Fruit fly (Drosophila melanogaster) whole organism, embryonic: Measurements from ENCODE around the gene CG15803.

ENCODE experiments used
- CG11723 ChIP-seq: fragments of 200-800 bp; sonication (Bioruptor generic); optimal IDR thresholded peaks from 2 replicates; lab custom pipeline; 2017; ENCODE audit warnings: missing biosample characterization, mild to moderate bottlenecking, missing genetic modification characterization
- CG4730 ChIP-seq: fragments of 200-800 bp; sonication (Bioruptor generic); IDR thresholded peaks from 2 replicates; pipeline ENCODE4 v1.3.6; 2022; ENCODE audit warnings: missing biosample characterization, missing genetic modification characterization
- Sin3A ChIP-seq: fragments of >200 bp; optimal IDR thresholded peaks from 2 replicates; lab custom pipeline; 2018
- fru ChIP-seq: fragments of >200 bp; optimal IDR thresholded peaks from 2 replicates; lab custom pipeline; 2017
- pan ChIP-seq, 4 experiments: fragments of >200 bp in 3 of 4; fragments of 200-800 bp in 1 of 4; sonication (Bioruptor generic) in 1 of 4; optimal IDR thresholded peaks in 3 of 4; IDR thresholded peaks in 1 of 4; 2 replicates each; pipeline versions ENCODE4 v1.3.6 to Lab custom; 2017 to 2022; ENCODE audit warnings: missing biosample characterization in 2 of 4, missing genetic modification characterization in 2 of 4, mixed read lengths in 1 of 4

DNA sequence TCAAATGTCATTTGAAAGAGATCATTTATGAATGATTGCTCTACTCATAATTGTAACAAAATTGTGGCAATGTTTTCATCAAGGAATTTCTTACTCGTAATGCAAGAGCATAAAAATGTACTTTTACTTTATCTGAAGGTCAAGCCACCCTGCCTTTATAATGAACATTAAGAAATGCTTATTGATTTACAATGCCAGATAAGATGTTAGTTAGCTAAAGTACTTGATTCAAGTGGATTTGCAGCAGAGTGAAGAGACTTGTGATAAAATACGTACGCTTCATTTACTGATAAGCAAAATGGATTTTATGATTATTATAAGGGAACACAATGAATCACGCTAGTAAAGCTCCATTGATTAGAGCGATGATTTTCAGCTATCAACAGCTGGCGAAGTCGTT is 68.7 kb downstream of the CG15803 start:
- TF ChIP-seq CG4730 (GFP tag; lab: Robert Waterston, UW) (no peak), CG11723 (GFP tag; lab: Kevin White, UChicago) (no peak), Sin3A (lab: Kevin White, UChicago) (no peak), fru (lab: Kevin White, UChicago) (no peak), pan (optimal IDR thresholded peaks at IDR 0.05; lab: Kevin White, UChicago) (no peak), pan (GFP tag; optimal IDR thresholded peaks at IDR 0.05 in 1 of 2, IDR thresholded peaks at IDR 0.05 in 1 of 2) (no peak)
